Fruit fly (Drosophila melanogaster) Kc167 (cell line): ENCODE data around the gene Prosbeta6.
"Not testable (repeated sequence)": the region's sequence is repeated elsewhere in the genome, so short reads cannot be mapped to it uniquely, and the experiment has no call there.

Experiments used
- Myc ChIP-seq: fragments of >200 bp; optimal IDR thresholded peaks from 2 replicates; lab custom pipeline; 2017; ENCODE audit warnings: missing external identifiers
- Sin3A ChIP-seq: fragments of >200 bp; optimal IDR thresholded peaks from 2 replicates; lab custom pipeline; 2018; ENCODE audit warnings: missing external identifiers
- h ChIP-seq: fragments of >200 bp; optimal IDR thresholded peaks from 3 replicates; lab custom pipeline; 2018; ENCODE audit warnings: missing external identifiers
- insv ChIP-seq: fragments of >200 bp; optimal IDR thresholded peaks from 3 replicates; lab custom pipeline; 2018; ENCODE audit warnings: missing external identifiers
- psq ChIP-seq: fragments of >200 bp; optimal IDR thresholded peaks from 2 replicates; lab custom pipeline; 2017; ENCODE audit warnings: missing external identifiers
- ttk ChIP-seq: sonication (Bioruptor generic); optimal IDR thresholded peaks from 2 replicates; lab custom pipeline; 2017; ENCODE audit warnings: missing external identifiers

The Prosbeta6 gene

DNA sequence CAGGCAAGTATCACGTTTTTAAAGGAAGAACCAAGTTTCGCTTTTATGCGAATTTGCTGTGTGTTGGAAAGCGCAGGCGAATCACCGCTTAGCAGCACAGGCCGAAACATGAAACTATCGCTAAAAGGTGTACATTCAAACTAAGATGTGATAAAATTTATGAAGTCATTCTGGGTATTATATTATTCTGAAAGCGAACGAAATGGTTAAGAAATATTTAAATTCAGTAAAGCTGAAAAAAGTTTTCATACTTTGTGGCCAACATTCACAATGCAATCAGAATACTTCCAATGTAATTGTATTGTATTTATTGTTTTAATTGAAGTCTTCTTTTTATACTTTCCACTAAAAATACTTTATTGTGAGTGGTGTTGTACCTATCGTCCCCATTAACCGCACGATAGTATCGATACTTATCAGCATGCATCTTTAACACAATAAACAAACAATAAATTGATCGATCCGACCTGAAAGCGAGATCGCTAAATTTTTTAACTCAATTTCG, 29.0 kb downstream of the Prosbeta6 start, which contains the start of gene Smn:
Gene Smn (minus strand): TSS at position 347 of the 505 bp plus-strand sequence.
- TF ChIP-seq Myc: no peak
- TF ChIP-seq Sin3A (lab: Kevin White, UChicago): no peak
- no peak for TF ChIP-seq psq (lab: Kevin White, UChicago)
- no peak for TF ChIP-seq ttk (lab: Kevin White, UChicago)
- no peak for TF ChIP-seq insv (lab: Kevin White, UChicago)
- no peak for TF ChIP-seq h (lab: Kevin White, UChicago)

DNA sequence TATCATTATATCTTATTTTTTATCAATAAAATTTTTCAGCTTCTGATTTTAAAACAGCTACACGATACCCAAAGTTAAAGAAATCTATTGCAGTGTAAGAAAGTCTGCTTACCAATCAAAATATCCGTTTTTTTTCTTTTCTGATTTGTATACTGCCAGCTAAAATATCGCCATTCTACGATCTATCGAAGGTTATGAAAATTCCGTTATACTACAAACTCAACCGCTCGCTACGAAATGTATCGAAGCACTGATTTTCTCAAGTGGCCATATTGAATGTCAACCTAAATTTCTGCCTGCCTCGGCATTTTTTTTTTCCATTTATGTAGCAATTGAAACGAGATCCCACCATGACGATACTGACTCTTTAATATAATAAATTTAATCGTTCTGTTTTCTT, 30.2 kb downstream of the Prosbeta6 start, which contains the start of gene nxf2:
Gene nxf2 (minus strand): TSS at position 258 of the 400 bp plus-strand sequence.
- no peak for TF ChIP-seq psq (lab: Kevin White, UChicago)
- TF ChIP-seq ttk (lab: Kevin White, UChicago): no peak
- no peak for TF ChIP-seq Myc
- no peak for TF ChIP-seq insv (lab: Kevin White, UChicago)

DNA sequence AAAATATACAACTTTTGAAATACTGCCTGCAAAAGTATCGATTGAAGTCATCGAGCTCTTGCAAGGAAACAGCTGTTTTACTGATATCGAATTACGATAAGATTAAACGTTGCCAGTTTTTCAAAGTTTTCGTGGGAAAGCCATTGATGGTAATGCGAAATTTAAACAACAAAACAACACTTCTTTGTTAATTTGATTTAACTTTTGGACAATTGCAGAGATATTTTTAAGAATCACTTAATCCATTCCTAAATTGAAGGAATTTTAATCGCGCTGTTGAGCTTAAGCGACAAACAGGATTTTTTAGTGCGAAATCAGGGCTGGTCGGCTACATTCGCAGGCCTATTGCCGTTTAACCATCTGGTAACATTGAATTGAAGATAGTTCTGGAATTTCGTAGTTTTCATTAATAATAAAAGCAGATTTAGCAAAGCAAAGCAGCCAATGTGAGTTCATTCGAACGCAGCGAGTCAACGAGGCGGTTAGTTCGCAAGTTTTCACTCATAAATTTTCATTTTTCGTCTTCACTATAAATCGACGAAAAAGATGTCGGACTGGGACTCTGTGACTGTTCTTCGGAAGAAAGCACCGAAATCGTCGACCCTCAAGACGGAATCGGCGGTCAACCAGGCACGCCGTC, 35.8 kb downstream of the Prosbeta6 start, which contains the start of gene mbf1:
Gene mbf1 (plus strand): TSS at position 130 of the 640 bp plus-strand sequence.
- no peak for TF ChIP-seq insv (lab: Kevin White, UChicago)
- no peak for TF ChIP-seq Myc
- TF ChIP-seq psq (lab: Kevin White, UChicago): no peak
- no peak for TF ChIP-seq ttk (lab: Kevin White, UChicago)
- TF ChIP-seq Sin3A (lab: Kevin White, UChicago): no peak
- no peak for TF ChIP-seq h (lab: Kevin White, UChicago)

DNA sequence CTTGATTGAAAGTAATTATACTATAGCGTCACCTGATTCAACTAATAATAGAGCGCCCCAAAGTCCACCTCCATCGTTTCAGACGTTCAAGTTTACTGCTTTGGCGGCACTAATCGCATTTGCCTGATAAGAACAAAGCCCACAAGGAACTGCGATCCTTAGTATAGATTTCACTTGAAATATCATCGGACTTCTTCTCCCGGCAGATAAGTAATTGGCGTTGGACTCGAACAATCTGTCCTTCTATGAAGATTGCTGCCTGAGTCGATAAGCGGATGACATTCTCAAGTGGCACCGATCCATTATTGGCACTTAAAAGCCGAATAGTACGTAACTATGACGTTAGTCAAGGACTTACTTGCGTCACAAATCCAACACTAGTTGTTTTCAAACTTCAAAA, 37.0 kb downstream of the Prosbeta6 start, which contains the start of gene Mipp1:
Gene Mipp1 (minus strand): TSS at position 101 of the 400 bp plus-strand sequence.
- TF ChIP-seq insv, Sin3A, psq (lab: Kevin White, UChicago): not testable (repeated sequence)

DNA sequence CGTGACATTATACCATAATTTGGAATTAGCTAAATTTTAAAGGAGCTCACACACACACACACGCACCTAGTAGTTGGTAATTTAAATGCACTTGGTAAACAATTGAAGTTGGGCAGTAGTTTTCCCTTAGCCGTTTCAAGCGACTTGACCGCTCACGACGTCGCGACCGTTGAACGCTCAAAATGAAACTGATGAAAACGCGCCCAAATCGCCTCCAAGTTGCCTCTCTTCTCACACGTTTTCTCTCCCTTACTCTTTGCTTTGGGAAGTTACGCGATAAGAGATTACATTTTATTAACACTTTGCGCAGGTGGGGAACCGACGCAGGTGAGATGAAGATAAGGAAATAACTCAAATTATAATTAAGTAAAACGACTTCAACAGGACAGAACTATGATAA, 38.0 kb downstream of the Prosbeta6 start:
- TF ChIP-seq Sin3A (lab: Kevin White, UChicago): no peak
- TF ChIP-seq h (lab: Kevin White, UChicago): no peak
- no peak for TF ChIP-seq Myc
- no peak for TF ChIP-seq insv (lab: Kevin White, UChicago)
- TF ChIP-seq ttk (lab: Kevin White, UChicago): no peak
- no peak for TF ChIP-seq psq (lab: Kevin White, UChicago)

DNA sequence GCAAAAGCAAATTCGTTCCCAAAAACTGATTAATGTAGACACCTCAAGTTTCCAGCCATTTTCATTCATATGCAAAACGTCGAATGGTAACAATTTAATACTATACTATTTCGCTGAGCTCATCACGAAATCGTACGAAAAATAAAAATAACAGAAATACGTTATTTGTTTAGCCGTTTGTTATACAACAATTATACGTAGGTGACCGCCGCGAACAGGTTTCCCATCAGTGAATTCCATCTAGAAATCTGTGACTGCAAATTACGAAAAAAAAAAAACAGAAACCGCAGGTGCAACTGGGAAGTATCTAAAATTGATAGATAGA, 38.5 kb downstream of the Prosbeta6 start:
- TF ChIP-seq insv (lab: Kevin White, UChicago) (no peak), Sin3A (lab: Kevin White, UChicago) (no peak), Myc (no peak), ttk (lab: Kevin White, UChicago) (no peak), h (lab: Kevin White, UChicago) (no peak), psq (lab: Kevin White, UChicago) (no peak)

DNA sequence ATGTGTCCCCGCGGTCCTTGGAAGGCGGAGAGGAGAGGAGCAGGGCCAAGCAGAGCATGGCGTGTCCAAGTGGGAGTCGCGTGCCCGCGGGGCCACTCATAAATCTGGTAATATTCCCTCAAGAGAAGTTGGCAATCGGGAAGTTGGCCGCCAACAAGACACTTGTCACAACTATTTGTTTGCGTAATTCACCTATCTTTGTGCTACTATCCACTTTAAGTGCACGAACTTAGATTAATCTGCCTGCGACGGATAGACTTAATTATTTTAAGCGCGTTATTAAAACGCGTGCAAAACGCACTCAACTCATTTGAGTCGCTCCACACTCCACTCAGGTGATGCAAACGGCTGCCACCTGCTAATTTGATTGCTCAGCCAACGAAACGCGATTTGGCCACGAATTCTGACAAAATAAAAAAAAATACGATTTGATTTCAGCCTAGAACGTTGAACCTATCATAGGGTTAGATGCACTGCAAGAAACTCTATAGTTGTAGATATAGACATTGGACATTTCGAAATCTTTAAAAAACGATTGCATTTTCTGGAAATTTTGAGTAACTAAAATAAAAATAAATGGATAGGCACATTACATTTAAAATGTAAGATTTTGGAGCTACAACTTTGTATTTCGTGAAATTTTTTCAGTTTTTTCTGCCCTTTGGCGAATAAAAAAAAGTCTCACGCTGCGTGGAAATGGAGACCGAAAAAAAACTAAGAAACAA, 39.0 kb downstream of the Prosbeta6 start:
- TF ChIP-seq psq (lab: Kevin White, UChicago) (no peak), h (lab: Kevin White, UChicago) (no peak), ttk (lab: Kevin White, UChicago) (no peak)

DNA sequence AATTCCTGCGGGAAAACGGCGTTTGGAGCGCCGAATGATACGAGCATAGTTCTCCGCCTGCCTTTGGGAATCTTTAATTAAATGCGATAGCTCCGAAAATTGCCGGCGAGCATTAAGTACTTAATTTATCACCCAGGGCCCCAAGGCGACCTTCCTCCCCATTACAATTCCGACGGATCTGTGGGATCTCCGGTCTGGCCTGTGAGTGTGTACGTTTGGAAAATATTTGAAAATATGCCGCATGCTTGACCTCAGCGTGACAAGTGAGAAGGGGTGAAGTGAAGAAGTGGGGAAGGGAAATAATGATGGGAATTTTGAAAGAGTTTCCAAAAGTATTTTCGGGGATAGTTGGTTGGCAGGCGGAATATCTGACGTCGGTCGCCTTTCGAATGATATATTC, 40.8 kb downstream of the Prosbeta6 start:
- TF ChIP-seq insv (lab: Kevin White, UChicago) (no peak), psq (lab: Kevin White, UChicago) (no peak), h (lab: Kevin White, UChicago) (no peak), Myc (no peak), Sin3A (lab: Kevin White, UChicago) (no peak), ttk (lab: Kevin White, UChicago) (no peak)

DNA sequence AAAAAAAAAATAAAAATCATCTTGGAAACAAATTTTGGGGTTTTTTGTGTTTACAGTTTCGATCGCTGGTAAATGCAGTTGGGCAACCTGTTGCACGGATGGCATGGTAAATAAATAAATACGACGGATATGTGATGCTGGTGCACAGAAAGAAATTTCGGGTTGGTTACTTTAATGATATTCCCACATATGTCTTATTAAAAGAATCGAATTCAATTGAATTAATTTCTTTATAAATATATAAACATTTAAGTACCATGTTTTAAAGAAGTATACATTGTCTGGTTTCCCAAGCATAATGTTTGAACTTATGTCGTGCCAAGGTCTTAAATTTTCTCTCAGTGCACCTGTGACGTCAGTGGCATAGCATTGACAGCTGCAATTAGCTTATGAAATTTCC, 42.7 kb downstream of the Prosbeta6 start:
- TF ChIP-seq Sin3A (lab: Kevin White, UChicago): no peak
- TF ChIP-seq insv (lab: Kevin White, UChicago): no peak
- no peak for TF ChIP-seq h (lab: Kevin White, UChicago)
- no peak for TF ChIP-seq Myc
- no peak for TF ChIP-seq psq (lab: Kevin White, UChicago)
- TF ChIP-seq ttk (lab: Kevin White, UChicago): no peak

DNA sequence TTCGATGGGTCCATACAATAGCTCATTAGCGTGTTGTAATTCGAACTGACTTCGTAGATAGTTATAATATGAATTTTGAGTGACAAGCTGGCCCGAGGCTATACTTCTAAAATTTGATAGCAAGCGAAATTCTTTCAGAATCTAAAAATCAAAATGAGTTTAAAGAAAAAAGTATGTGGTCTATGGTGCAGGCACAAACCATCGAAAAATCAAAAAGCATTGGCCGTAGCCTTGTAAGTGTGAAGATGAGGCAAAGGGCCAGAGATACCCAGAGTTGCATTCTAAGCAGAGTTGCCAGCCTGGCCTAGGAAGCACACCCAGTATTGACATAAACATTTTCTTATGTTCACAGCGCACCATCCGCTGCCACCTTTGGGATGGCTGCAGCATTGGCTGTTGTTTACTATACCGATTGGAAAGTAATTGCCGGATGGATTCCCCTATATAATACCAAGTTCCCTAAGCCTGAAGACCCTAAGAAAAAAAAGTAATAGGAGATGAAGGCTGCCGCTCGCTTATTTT, 43.5 kb downstream of the Prosbeta6 start, which contains the start of gene UQCR-6.4L:
Gene UQCR-6.4L (plus strand): TSS at position 51 of the 522 bp plus-strand sequence.
- TF ChIP-seq ttk (lab: Kevin White, UChicago) (no peak), h (lab: Kevin White, UChicago) (no peak), Sin3A (lab: Kevin White, UChicago) (no peak), psq (lab: Kevin White, UChicago) (no peak), insv (lab: Kevin White, UChicago) (no peak), Myc (no peak)

DNA sequence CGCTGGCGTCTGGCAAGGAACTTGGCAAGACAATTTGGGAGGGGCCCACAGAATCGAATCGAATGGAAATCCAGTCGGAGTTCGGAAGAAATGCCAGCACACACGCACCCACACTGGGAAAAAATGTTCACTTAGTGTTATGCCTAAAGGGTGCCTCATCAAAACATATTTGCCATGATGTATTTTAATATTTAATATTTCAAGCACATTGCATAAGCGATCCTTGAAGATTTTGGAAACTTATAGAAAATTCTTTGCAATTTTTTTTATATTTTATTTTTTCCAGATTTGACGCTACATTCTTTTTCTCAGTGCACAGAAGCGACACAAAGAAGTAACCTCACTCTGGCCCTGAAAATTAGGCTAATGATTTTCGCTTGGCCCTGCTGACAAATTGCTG, 44.1 kb downstream of the Prosbeta6 start:
- no peak for TF ChIP-seq psq (lab: Kevin White, UChicago)
- no peak for TF ChIP-seq Sin3A (lab: Kevin White, UChicago)
- TF ChIP-seq ttk (lab: Kevin White, UChicago): no peak
- no peak for TF ChIP-seq insv (lab: Kevin White, UChicago)
- no peak for TF ChIP-seq h (lab: Kevin White, UChicago)
- TF ChIP-seq Myc: no peak
